Worm (Caenorhabditis elegans): ENCODE data around the gene bus-12.

bus-12 gene

ce11 chrIV:13297746-13298145 is 41.8 kb downstream of the bus-12 start, which contains the start of the genes Y67H2A.2 and micu-1 (continued):
- TF ChIP-seq efl-3 (GFP tag; optimal IDR thresholded peaks at IDR 0.05) (no peak), ama-1 (optimal IDR thresholded peaks at IDR 0.05) (peak; percentile 18), snu-23 (GFP tag; optimal IDR thresholded peaks at IDR 0.05) (peak; percentile 87), nhr-76 (tag; optimal IDR thresholded peaks at IDR 0.05) (no peak), ceh-88 (GFP tag; IDR thresholded peaks at IDR 0.05) (0 out of 2 replicates have a peak, but pooled peaks have one; percentile 24), nhr-85 (tag) (peak; percentile 78), lin-39 (tag; optimal IDR thresholded peaks at IDR 0.05) (peak; percentile 50), sptf-1 (tag; optimal IDR thresholded peaks at IDR 0.05) (no peak), unc-86 (tag; optimal IDR thresholded peaks at IDR 0.05) (peak; percentile 80), ceh-8 (GFP tag; optimal IDR thresholded peaks at IDR 0.05) (peak; percentile 74), efl-1 (optimal IDR thresholded peaks at IDR 0.05) (peak; percentile 80 to 82), efl-1 (GFP tag; optimal IDR thresholded peaks at IDR 0.05 in 1 of 2) (peak; percentile 73 to 97), grh-1 (GFP tag; IDR thresholded peaks at IDR 0.05) (no peak), nhr-71 (tag; optimal IDR thresholded peaks at IDR 0.05) (peak; percentile 90), C34B4.2 (tag; optimal IDR thresholded peaks at IDR 0.05) (no peak), nhr-20 (tag; optimal IDR thresholded peaks at IDR 0.05) (peak; percentile 81), jun-1 (tag; optimal IDR thresholded peaks at IDR 0.05) (peak; percentile 64), isw-1 (GFP tag; IDR thresholded peaks at IDR 0.05) (peak; percentile 70), lin-15B (tag; optimal IDR thresholded peaks at IDR 0.05) (peak; percentile 88), Y116A8C.19 (tag; optimal IDR thresholded peaks at IDR 0.05; ENCODE audit: borderline replicate concordance) (no peak), lin-14 (GFP tag; optimal IDR thresholded peaks at IDR 0.05) (peak; percentile 86), rnt-1 (tag; optimal IDR thresholded peaks at IDR 0.05) (peak; percentile 89), sup-37 (GFP tag; optimal IDR thresholded peaks at IDR 0.05) (no peak), egl-27 (tag; optimal IDR thresholded peaks at IDR 0.05) (no peak), mep-1 (tag; optimal IDR thresholded peaks at IDR 0.05) (no peak), alr-1 (tag; optimal IDR thresholded peaks at IDR 0.05; ENCODE audit: borderline replicate concordance) (no peak), irx-1 (tag; optimal IDR thresholded peaks at IDR 0.05) (peak; percentile 73), unc-62 (GFP tag; optimal IDR thresholded peaks at IDR 0.05) (no peak), aha-1 (tag; optimal IDR thresholded peaks at IDR 0.05) (no peak), unc-130 (tag; optimal IDR thresholded peaks at IDR 0.05) (peak; percentile 42), mef-2 (tag; optimal IDR thresholded peaks at IDR 0.05) (peak; percentile 8), nhr-237 (tag; optimal IDR thresholded peaks at IDR 0.05) (peak; percentile 28), ceh-90 (tag; optimal IDR thresholded peaks at IDR 0.05) (no peak)

ce11 chrIV:13299648-13300047 is 43.7 kb downstream of the bus-12 start:
- TF ChIP-seq ets-5 (GFP tag; IDR thresholded peaks at IDR 0.05), result no peak
- no peak for TF ChIP-seq swsn-7 (tag; optimal IDR thresholded peaks at IDR 0.05)
- TF ChIP-seq sptf-1 (tag; optimal IDR thresholded peaks at IDR 0.05), result no peak
- no peak for TF ChIP-seq mdl-1 (tag; optimal IDR thresholded peaks at IDR 0.05)
- no peak for TF ChIP-seq hlh-4 (tag; optimal IDR thresholded peaks at IDR 0.05)
- TF ChIP-seq egl-27 (tag; optimal IDR thresholded peaks at IDR 0.05), result no peak
- TF ChIP-seq unc-86 (tag; optimal IDR thresholded peaks at IDR 0.05), result no peak
- TF ChIP-seq pag-3 (tag; optimal IDR thresholded peaks at IDR 0.05; ENCODE audit: borderline replicate concordance, insufficient read depth), result no peak
- TF ChIP-seq blmp-1 (tag; optimal IDR thresholded peaks at IDR 0.05), result no peak
- TF ChIP-seq lin-13 (GFP tag; optimal IDR thresholded peaks at IDR 0.05), result no peak
- no peak for TF ChIP-seq nhr-85 (tag)
- no peak for TF ChIP-seq efl-1 (optimal IDR thresholded peaks at IDR 0.05)
- no peak for TF ChIP-seq efl-1 (GFP tag; optimal IDR thresholded peaks at IDR 0.05 in 1 of 2)
- TF ChIP-seq nhr-237 (tag; optimal IDR thresholded peaks at IDR 0.05), result no peak
- TF ChIP-seq fkh-4 (tag; optimal IDR thresholded peaks at IDR 0.05; ENCODE audit: borderline replicate concordance), result no peak
- no peak for TF ChIP-seq unc-30 (tag; optimal IDR thresholded peaks at IDR 0.05)
- no peak for TF ChIP-seq vab-15 (tag; optimal IDR thresholded peaks at IDR 0.05)
- no peak for TF ChIP-seq lin-15B (tag; optimal IDR thresholded peaks at IDR 0.05)
- no peak for TF ChIP-seq xbp-1 (tag; optimal IDR thresholded peaks at IDR 0.05)
